Worm (Caenorhabditis elegans) whole organism, L4 larva: ENCODE measurements around the gene rfp-1.
A peak's percentile ranks its signal among the peaks of the same experiment; 100 is the strongest.

Experiments
- F44E2.7 ChIP-seq: fragments of 200-800 bp; sonication (Bioruptor generic); IDR thresholded peaks from 2 replicates; pipeline ENCODE4 v2.1.2; 2022; ENCODE audit warnings: missing genetic modification characterization, missing compliant biosample characterization
- R02D3.7 ChIP-seq: fragments of 150-350 bp; sonication (generic microtip); optimal IDR thresholded peaks from 3 replicates; lab custom pipeline; 2014; ENCODE audit warnings: missing biosample characterization, missing genetic modification characterization
- T20F7.1 ChIP-seq: fragments of 200-800 bp; sonication (Bioruptor generic); optimal IDR thresholded peaks from 2 replicates; lab custom pipeline; 2018; ENCODE audit warnings: mild to moderate bottlenecking, missing genetic modification characterization, missing compliant biosample characterization
- Y48G9A.11 ChIP-seq: fragments of 200-800 bp; sonication (Bioruptor generic); IDR thresholded peaks from 2 replicates; pipeline ENCODE4 v1.3.6; 2022; ENCODE audit warnings: missing genetic modification reagents, missing genetic modification characterization, missing compliant biosample characterization
- Y75B8A.6 ChIP-seq: fragments of 200-800 bp; sonication (Bioruptor generic); IDR thresholded peaks from 2 replicates; pipeline ENCODE4 v1.3.6; 2022; ENCODE audit warnings: missing genetic modification reagents, missing genetic modification characterization, missing compliant biosample characterization
- ZK337.2 ChIP-seq: fragments of 200-800 bp; sonication (Bioruptor generic); IDR thresholded peaks from 2 replicates; pipeline ENCODE4 v1.3.6; 2022; ENCODE audit warnings: missing genetic modification reagents, missing genetic modification characterization, missing compliant biosample characterization
- aha-1 ChIP-seq: fragments of 150-350 bp; peaks from one replicate; lab custom pipeline; 2014; ENCODE audit warnings: missing biosample characterization, missing genetic modification characterization
- aly-2 ChIP-seq: sonication (generic microtip); optimal IDR thresholded peaks from 2 replicates; lab custom pipeline; 2018; ENCODE audit warnings: missing biosample characterization, missing genetic modification characterization
- ama-1 ChIP-seq: fragments of 150-350 bp; optimal IDR thresholded peaks from 2 replicates; lab custom pipeline; 2014; ENCODE audit warnings: inconsistent platforms, mixed read lengths
- ceh-28 ChIP-seq: fragments of 150-350 bp; optimal IDR thresholded peaks from 2 replicates; lab custom pipeline; 2014; ENCODE audit warnings: missing biosample characterization, missing genetic modification reagents, missing genetic modification characterization
- ceh-44 ChIP-seq: fragments of 200-800 bp; sonication (Bioruptor generic); IDR thresholded peaks from 2 replicates; pipeline ENCODE4 v1.3.6; 2022; ENCODE audit warnings: missing genetic modification reagents, missing genetic modification characterization, missing compliant biosample characterization
- daf-16 ChIP-seq, 3 experiments: sonication (generic microtip); optimal IDR thresholded peaks; 2 replicates each; lab custom pipeline; 2016 to 2017; ENCODE audit warnings: missing genetic modification characterization in 3 of 3, missing genetic modification reagents in 3 of 3, mild to moderate bottlenecking in 2 of 3, missing compliant biosample characterization in 2 of 3, missing biosample characterization in 1 of 3, moderate library complexity in 1 of 3
- dve-1 ChIP-seq: sonication (generic microtip); optimal IDR thresholded peaks from 2 replicates; lab custom pipeline; 2017; ENCODE audit warnings: antibody characterized with exemption, mild to moderate bottlenecking, missing genetic modification characterization, missing compliant biosample characterization; ENCODE audit not compliant: insufficient read depth
- egl-27 ChIP-seq: sonication (generic microtip); optimal IDR thresholded peaks from 3 replicates; lab custom pipeline; 2017; ENCODE audit warnings: missing biosample characterization, missing genetic modification reagents, missing genetic modification characterization
- egl-43 ChIP-seq: fragments of 200-800 bp; sonication (Bioruptor generic); IDR thresholded peaks from 2 replicates; pipeline ENCODE4 v1.3.6; 2022; ENCODE audit warnings: missing genetic modification reagents, missing genetic modification characterization, missing compliant biosample characterization
- hif-1 ChIP-seq, 2 experiments: sonication (generic microtip); optimal IDR thresholded peaks; 2 replicates each; lab custom pipeline; 2016 to 2017; ENCODE audit warnings: missing compliant biosample characterization in 2 of 2, missing genetic modification characterization in 2 of 2, missing genetic modification reagents in 2 of 2, missing genotype in 2 of 2, mild to moderate bottlenecking in 1 of 2
- hlh-11 ChIP-seq: fragments of 200-800 bp; sonication (Bioruptor generic); optimal IDR thresholded peaks from 2 replicates; lab custom pipeline; 2018; ENCODE audit warnings: mild to moderate bottlenecking, missing genetic modification characterization, missing compliant biosample characterization
- hlh-30 ChIP-seq: sonication (generic microtip); optimal IDR thresholded peaks from 2 replicates; lab custom pipeline; 2017; ENCODE audit warnings: antibody characterized with exemption, mild to moderate bottlenecking, missing genetic modification characterization, missing compliant biosample characterization; ENCODE audit not compliant: insufficient read depth
- hmg-1.1 ChIP-seq: fragments of 200-800 bp; sonication (Bioruptor generic); IDR thresholded peaks from 2 replicates; pipeline ENCODE4 v1.3.6; 2022; ENCODE audit warnings: missing genetic modification reagents, missing genetic modification characterization, missing compliant biosample characterization
- jun-1 ChIP-seq: fragments of 150-350 bp; optimal IDR thresholded peaks from 2 replicates; lab custom pipeline; 2014; ENCODE audit warnings: missing biosample characterization, missing genetic modification reagents, missing genetic modification characterization
- lsy-2 ChIP-seq, 2 experiments: fragments of 150-350 bp in 1 of 2; sonication (generic microtip) in 1 of 2; optimal IDR thresholded peaks; 2 replicates each; lab custom pipeline; 2014 to 2017; ENCODE audit warnings: missing biosample characterization in 2 of 2, missing genetic modification characterization in 2 of 2
- mdl-1 ChIP-seq, 2 experiments: fragments of 150-350 bp in 1 of 2; sonication (generic microtip) in 1 of 2; optimal IDR thresholded peaks; 2 replicates each; lab custom pipeline; 2014 to 2017; ENCODE audit warnings: missing biosample characterization in 2 of 2, missing genetic modification characterization in 2 of 2
- mes-2 ChIP-seq: sonication (generic microtip); optimal IDR thresholded peaks from 2 replicates; lab custom pipeline; 2016; ENCODE audit warnings: missing genotype, mild to moderate bottlenecking, missing genetic modification characterization, missing compliant biosample characterization; ENCODE audit not compliant: poor library complexity, severe bottlenecking
- nhr-10 ChIP-seq: fragments of 150-350 bp; optimal IDR thresholded peaks from 2 replicates; lab custom pipeline; 2014; ENCODE audit warnings: missing biosample characterization, missing genetic modification characterization
- nhr-111 ChIP-seq: fragments of 200-800 bp; sonication (Bioruptor generic); optimal IDR thresholded peaks from 2 replicates; lab custom pipeline; 2018; ENCODE audit warnings: mild to moderate bottlenecking, missing genetic modification characterization, missing compliant biosample characterization
- nhr-25 ChIP-seq: sonication (generic microtip); optimal IDR thresholded peaks from 2 replicates; lab custom pipeline; 2017; ENCODE audit warnings: missing genetic modification characterization, mild to moderate bottlenecking, missing compliant biosample characterization, antibody characterized with exemption, moderate library complexity, borderline replicate concordance; ENCODE audit not compliant: insufficient read depth
- nhr-41 ChIP-seq: fragments of 200-800 bp; sonication (Bioruptor generic); IDR thresholded peaks from 2 replicates; pipeline ENCODE4 v1.3.6; 2022; ENCODE audit warnings: missing genetic modification reagents, missing genetic modification characterization, missing compliant biosample characterization
- nhr-48 ChIP-seq: sonication (generic microtip); optimal IDR thresholded peaks from 2 replicates; lab custom pipeline; 2016; ENCODE audit warnings: mild to moderate bottlenecking, missing genetic modification characterization, missing compliant biosample characterization
- pha-4 ChIP-seq, 2 experiments: fragments of 150-350 bp in 1 of 2; fragments of 200-800 bp in 1 of 2; sonication (Bioruptor generic) in 1 of 2; IDR thresholded peaks in 1 of 2; optimal IDR thresholded peaks in 1 of 2; 2 replicates each; pipeline versions ENCODE4 v1.3.6 to Lab custom; 2014 to 2022; ENCODE audit warnings: missing genetic modification characterization in 2 of 2, missing genetic modification reagents in 2 of 2, missing biosample characterization in 1 of 2, missing compliant biosample characterization in 1 of 2
- pqm-1 ChIP-seq: sonication (generic microtip); optimal IDR thresholded peaks from 2 replicates; lab custom pipeline; 2017; ENCODE audit warnings: missing biosample characterization, missing genetic modification characterization
- sdz-12 ChIP-seq: fragments of 200-800 bp; sonication (Bioruptor generic); optimal IDR thresholded peaks from 2 replicates; lab custom pipeline; 2018; ENCODE audit warnings: mild to moderate bottlenecking, missing genetic modification characterization, missing compliant biosample characterization
- set-16 ChIP-seq: fragments of 200-800 bp; sonication (Bioruptor generic); IDR thresholded peaks from 2 replicates; pipeline ENCODE4 v1.3.6; 2022; ENCODE audit warnings: missing genetic modification reagents, missing genetic modification characterization, missing compliant biosample characterization
- skn-1 ChIP-seq: fragments of 150-350 bp; optimal IDR thresholded peaks from 2 replicates; lab custom pipeline; 2014; ENCODE audit warnings: missing biosample characterization, missing genetic modification characterization
- snpc-1.2 ChIP-seq: fragments of 200-800 bp; sonication (Bioruptor generic); IDR thresholded peaks from 2 replicates; pipeline ENCODE4 v1.3.6; 2022; ENCODE audit warnings: missing genetic modification reagents, missing genetic modification characterization, missing compliant biosample characterization
- tra-1 ChIP-seq: fragments of 200-800 bp; sonication (Bioruptor generic); IDR thresholded peaks from 2 replicates; pipeline ENCODE4 v1.3.6; 2022; ENCODE audit warnings: missing genetic modification reagents, missing genetic modification characterization, missing compliant biosample characterization
- zag-1 ChIP-seq: fragments of 150-350 bp; optimal IDR thresholded peaks from 2 replicates; lab custom pipeline; 2014; ENCODE audit warnings: missing biosample characterization, missing genetic modification characterization
- zip-11 ChIP-seq: fragments of 200-800 bp; sonication (Bioruptor generic); IDR thresholded peaks from 2 replicates; pipeline ENCODE4 v1.3.6; 2022; ENCODE audit warnings: missing genetic modification characterization, missing compliant biosample characterization

The rfp-1 gene

DNA sequence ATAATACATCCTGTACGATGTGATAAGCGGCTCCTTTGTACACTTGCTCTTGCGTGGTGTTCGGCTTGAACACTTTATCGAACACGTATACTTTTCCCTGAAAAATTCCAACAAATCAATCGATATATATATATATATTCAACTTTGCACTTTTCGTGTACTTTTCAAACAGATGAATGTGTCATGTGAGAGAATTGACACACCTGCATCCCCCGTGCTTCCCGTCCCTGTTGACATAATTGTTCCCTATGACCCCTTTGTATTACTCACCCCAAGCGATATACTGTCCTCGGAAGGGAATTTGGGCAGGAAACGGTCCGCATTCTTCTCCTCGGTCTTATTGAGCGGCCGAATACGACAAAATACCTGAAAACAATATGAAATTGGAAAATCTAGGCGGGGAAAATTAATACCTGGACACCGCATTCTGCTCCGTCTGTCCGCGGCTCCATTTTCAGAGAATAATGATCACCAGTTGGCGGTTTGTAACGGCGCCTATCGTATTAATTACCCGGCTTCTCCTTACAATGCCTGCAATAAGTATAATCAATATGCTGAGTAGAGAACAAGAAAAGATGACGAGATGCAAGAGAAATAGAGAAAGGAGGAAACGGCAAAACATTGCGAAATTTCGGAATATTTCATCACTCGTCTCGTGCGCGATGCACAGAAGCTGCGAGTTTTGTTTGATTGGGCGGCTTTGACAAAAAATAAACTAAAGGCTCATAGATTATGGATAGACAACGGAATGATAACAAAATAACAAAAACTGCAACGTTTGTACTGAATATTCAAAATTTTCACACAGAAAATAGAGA is 3.6 kb upstream of the rfp-1 start, which contains the start of gene unc-116 (continued):
- 0 out of 2 replicates have a peak, but pooled peaks have one; percentile 28 for TF ChIP-seq egl-43 (GFP tag; lab: Robert Waterston, UW)
- no peak for TF ChIP-seq daf-16 (GFP tag; optimal IDR thresholded peaks at IDR 0.05; lab: Kevin White, UChicago)
- TF ChIP-seq daf-16 (tag; optimal IDR thresholded peaks at IDR 0.05; lab: Kevin White, UChicago) = no peak
- no peak for TF ChIP-seq nhr-48
- peak; percentile 79 for TF ChIP-seq hlh-30 (tag; lab: Kevin White, UChicago)
- TF ChIP-seq ama-1 = no peak
- no peak for TF ChIP-seq ceh-44 (GFP tag; lab: Robert Waterston, UW)
- TF ChIP-seq ZK337.2 (GFP tag; lab: Robert Waterston, UW) = no peak
- peak; percentile 51 for TF ChIP-seq hmg-1.1 (GFP tag; lab: Robert Waterston, UW)
- no peak for TF ChIP-seq pqm-1 (tag; lab: Kevin White, UChicago)
- TF ChIP-seq F44E2.7 (GFP tag; lab: Robert Waterston, UW) = no peak
- TF ChIP-seq lsy-2 (tag; optimal IDR thresholded peaks at IDR 0.05; lab: Kevin White, UChicago) = peak; percentile 3 to 72
- no peak for TF ChIP-seq tra-1 (GFP tag; lab: Robert Waterston, UW)
- TF ChIP-seq pha-4 (GFP tag; IDR thresholded peaks at IDR 0.05; lab: Robert Waterston, UW) = no peak
- peak; percentile 8 for TF ChIP-seq pha-4 (tag; optimal IDR thresholded peaks at IDR 0.05; lab: Kevin White, UChicago)
- no peak for TF ChIP-seq nhr-111
- no peak for TF ChIP-seq snpc-1.2 (GFP tag; lab: Robert Waterston, UW)
- TF ChIP-seq Y75B8A.6 = no peak
- peak; percentile 42 for TF ChIP-seq T20F7.1 (GFP tag; lab: Kevin White, UChicago)
- no peak for TF ChIP-seq zag-1 (tag; lab: Kevin White, UChicago)
- TF ChIP-seq nhr-25 (tag; lab: Kevin White, UChicago) = no peak
- no peak for TF ChIP-seq hlh-11 (tag; lab: Kevin White, UChicago)
- TF ChIP-seq R02D3.7 (tag; lab: Kevin White, UChicago) = no peak
- no peak for TF ChIP-seq sdz-12 (GFP tag; lab: Kevin White, UChicago)
- no peak for TF ChIP-seq zip-11 (GFP tag; lab: Robert Waterston, UW)
- no peak for TF ChIP-seq aly-2 (tag; lab: Kevin White, UChicago)
- TF ChIP-seq aha-1 (tag; lab: Kevin White, UChicago) = peak; percentile 33
- TF ChIP-seq hif-1 (tag; optimal IDR thresholded peaks at IDR 0.05; lab: Kevin White, UChicago) = no peak
- no peak for TF ChIP-seq jun-1 (tag; lab: Kevin White, UChicago)
- no peak for TF ChIP-seq skn-1 (tag; lab: Kevin White, UChicago)
- TF ChIP-seq set-16 (GFP tag; lab: Robert Waterston, UW) = 0 out of 2 replicates have a peak, but pooled peaks have one; percentile 7
- TF ChIP-seq nhr-10 (tag; lab: Kevin White, UChicago) = no peak
- peak; percentile 37 to 76 for TF ChIP-seq mdl-1 (tag; optimal IDR thresholded peaks at IDR 0.05; lab: Kevin White, UChicago)
- TF ChIP-seq nhr-41 (GFP tag; lab: Robert Waterston, UW) = no peak
- TF ChIP-seq mes-2 (tag; lab: Kevin White, UChicago) = peak; percentile 34
- peak; percentile 55 for TF ChIP-seq dve-1 (tag; lab: Kevin White, UChicago)

DNA sequence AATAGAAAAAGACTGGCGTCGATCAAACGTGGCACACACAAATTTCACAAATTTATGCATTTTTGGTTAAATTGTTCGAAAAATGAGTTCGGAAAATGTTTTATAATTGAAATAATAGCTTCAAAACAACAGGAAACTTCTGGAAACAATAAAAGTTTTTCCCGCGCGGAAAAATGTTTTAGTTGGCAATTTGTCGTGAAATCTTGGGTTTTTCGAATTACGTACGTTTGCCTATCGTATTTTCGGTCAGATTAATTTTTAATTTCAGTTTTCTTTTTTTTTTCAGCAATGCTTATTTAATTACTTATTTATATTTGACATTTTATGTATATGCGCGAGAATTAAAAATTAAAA is 3.0 kb upstream of the rfp-1 start:
- no peak for TF ChIP-seq ceh-28 (tag; lab: Kevin White, UChicago)
- 0 out of 2 replicates have a peak, but pooled peaks have one; percentile 9 for TF ChIP-seq Y48G9A.11 (GFP tag; lab: Robert Waterston, UW)
- no peak for TF ChIP-seq egl-27 (tag; lab: Kevin White, UChicago)
